Worm (Caenorhabditis elegans) whole organism, midembryonic: ENCODE data around the gene C37C3.17.

Source experiments
- T22C8.4 ChIP-seq: fragments of 200-800 bp; sonication (Bioruptor generic); IDR thresholded peaks from 2 replicates; pipeline ENCODE4 v1.3.6; 2022; ENCODE audit warnings: missing genetic modification characterization, missing compliant biosample characterization
- cog-1 ChIP-seq: sonication (generic microtip); optimal IDR thresholded peaks from 2 replicates; lab custom pipeline; 2016; ENCODE audit warnings: missing genetic modification characterization, missing compliant biosample characterization
- flt-1 ChIP-seq: fragments of 200-800 bp; sonication (Bioruptor generic); IDR thresholded peaks from 2 replicates; pipeline ENCODE4 v1.3.6; 2022; ENCODE audit warnings: missing genetic modification characterization, missing compliant biosample characterization
- klf-2 ChIP-seq: fragments of 200-800 bp; sonication (Bioruptor generic); conservative IDR thresholded peaks from 2 replicates; pipeline ENCODE4 v1.3.6; 2022; ENCODE audit warnings: missing genetic modification reagents, missing genetic modification characterization, missing compliant biosample characterization
- med-1 ChIP-seq: sonication (generic microtip); optimal IDR thresholded peaks from 2 replicates; lab custom pipeline; 2017; ENCODE audit warnings: missing genetic modification characterization, mild to moderate bottlenecking, missing compliant biosample characterization, antibody characterized with exemption, missing genetic modification reagents; ENCODE audit not compliant: insufficient read depth
- ref-1 ChIP-seq: fragments of 200-800 bp; sonication (Bioruptor generic); conservative IDR thresholded peaks from 2 replicates; pipeline ENCODE4 v1.3.6; 2022; ENCODE audit warnings: missing genetic modification reagents, missing genetic modification characterization, missing compliant biosample characterization
- tab-1 ChIP-seq: fragments of 200-800 bp; sonication (Bioruptor generic); IDR thresholded peaks from 2 replicates; pipeline ENCODE4 v1.3.6; 2022; ENCODE audit warnings: missing genetic modification characterization, missing compliant biosample characterization
- ztf-23 ChIP-seq: fragments of 200-800 bp; sonication (Bioruptor generic); IDR thresholded peaks from 2 replicates; pipeline ENCODE4 v1.3.6; 2022; ENCODE audit warnings: missing genetic modification reagents, missing genetic modification characterization, missing compliant biosample characterization
- ztf-29 ChIP-seq: fragments of 200-800 bp; sonication (Bioruptor generic); IDR thresholded peaks from 2 replicates; pipeline ENCODE4 v1.3.6; 2022; ENCODE audit warnings: missing genetic modification reagents, missing genetic modification characterization, missing compliant biosample characterization

Gene C37C3.17

DNA sequence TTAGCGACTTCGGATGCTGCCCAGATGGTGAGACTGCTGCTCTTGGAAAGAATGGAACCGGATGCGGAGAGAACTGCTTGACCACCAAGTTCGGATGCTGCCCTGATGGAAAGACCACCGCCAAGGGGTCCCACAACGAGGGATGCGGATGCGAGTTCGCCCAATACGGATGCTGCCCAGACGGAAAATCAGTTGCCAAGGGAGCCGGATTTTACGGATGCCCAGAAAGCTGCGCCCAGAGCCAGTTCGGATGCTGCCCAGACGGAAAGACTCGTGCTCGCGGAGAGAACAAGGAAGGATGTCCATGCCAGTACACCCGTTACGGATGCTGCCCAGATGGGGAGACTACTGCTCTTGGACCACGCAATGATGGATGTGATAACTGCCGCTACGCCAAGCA is 30.7 kb downstream of the C37C3.17 start:
- TF ChIP-seq flt-1 (no peak), klf-2 (GFP tag; lab: Robert Waterston, UW) (no peak), med-1 (no peak), T22C8.4 (no peak), ztf-23 (GFP tag; lab: Robert Waterston, UW) (no peak), ref-1 (GFP tag; lab: Robert Waterston, UW) (no peak), ztf-29 (no peak), cog-1 (no peak), tab-1 (GFP tag; lab: Robert Waterston, UW) (no peak)

DNA sequence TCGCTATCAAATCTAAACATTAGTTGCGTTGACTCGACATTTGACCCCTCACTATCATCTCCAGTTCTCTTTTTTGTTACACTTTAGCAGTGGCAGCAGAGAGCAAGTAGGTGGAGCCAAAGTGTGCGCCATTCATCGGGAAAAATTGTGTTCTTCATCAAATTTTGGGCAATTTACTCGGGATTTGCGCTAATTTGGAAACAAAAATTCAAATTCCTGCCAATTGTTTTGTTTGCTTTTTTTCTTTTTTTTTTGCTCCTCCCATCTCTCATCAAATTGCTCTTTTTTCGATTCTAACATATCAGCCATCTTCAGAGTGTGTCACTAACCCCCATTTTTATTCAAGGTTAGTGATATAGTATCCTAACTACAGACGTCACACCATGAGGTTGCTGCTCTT is 34.8 kb downstream of the C37C3.17 start, which contains the start of gene mig-6:
mig-6 (plus strand) TSS at position 301 of the 400 bp plus-strand sequence.
- TF ChIP-seq klf-2 (GFP tag; lab: Robert Waterston, UW) (no peak), tab-1 (GFP tag; lab: Robert Waterston, UW) (no peak)

DNA sequence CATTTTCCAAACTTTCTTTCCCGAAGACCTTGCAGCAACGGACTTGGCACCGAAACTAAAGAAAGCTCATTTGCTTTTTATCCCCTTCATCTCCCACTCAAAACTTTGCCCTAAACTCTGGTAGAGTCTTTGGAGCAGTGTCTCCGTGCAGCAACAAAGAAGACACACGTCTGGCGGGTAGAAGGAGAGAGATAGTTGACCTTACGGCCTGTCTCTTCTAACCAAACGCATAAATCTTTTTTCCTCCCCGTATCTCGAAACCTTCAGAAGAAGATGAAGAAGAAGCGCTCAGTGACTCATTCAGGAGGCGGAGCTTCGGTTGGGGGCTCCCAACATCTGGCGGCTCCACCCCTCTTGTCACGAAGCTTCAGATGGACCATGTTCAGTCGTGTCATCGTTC is 35.3 kb downstream of the C37C3.17 start:
- TF ChIP-seq klf-2 (GFP tag; lab: Robert Waterston, UW) (no peak), ztf-23 (GFP tag; lab: Robert Waterston, UW) (no peak), T22C8.4 (no peak), ztf-29 (no peak), tab-1 (GFP tag; lab: Robert Waterston, UW) (no peak), med-1 (no peak), ref-1 (GFP tag; lab: Robert Waterston, UW) (no peak), cog-1 (no peak), flt-1 (no peak)

DNA sequence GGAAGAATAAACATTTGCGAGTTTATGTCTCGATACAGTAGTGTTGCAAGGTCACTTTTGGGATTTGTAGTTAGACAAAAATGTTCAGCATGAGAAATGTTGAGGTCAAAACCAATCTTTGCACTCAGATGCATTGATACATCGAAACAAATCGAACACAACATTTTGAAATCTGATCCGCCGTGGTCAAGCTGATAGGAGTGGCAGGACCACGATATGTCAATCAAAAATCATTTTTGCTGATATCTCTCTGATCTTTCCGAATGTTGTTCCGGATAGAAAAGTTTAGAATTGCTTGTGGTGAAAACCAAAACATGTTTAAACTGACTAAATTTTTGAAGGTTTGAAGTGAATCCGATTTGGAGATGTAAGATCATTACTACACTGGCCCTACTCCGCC is 35.9 kb downstream of the C37C3.17 start:
- TF ChIP-seq T22C8.4 (no peak), klf-2 (GFP tag; lab: Robert Waterston, UW) (no peak), flt-1 (no peak)

DNA sequence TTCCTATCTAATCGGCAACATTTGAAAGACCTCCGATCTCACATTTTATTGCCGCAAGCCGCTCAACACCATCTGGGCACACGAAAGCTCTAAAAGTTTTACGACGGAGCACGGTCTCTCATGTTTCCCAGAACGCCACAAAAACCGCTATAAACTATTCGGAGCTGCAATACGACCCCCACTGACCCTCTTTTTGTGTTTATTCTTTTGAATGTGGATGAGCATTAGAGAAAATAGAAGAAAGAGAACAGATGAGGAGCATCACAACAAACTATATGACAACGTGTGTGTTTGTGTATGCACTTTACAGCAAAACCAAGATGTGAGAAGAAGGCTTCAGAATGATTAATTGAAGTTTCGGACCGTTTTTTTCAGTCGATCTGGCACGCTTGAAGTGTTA is 37.6 kb downstream of the C37C3.17 start:
- no peak for TF ChIP-seq tab-1 (GFP tag; lab: Robert Waterston, UW)
- TF ChIP-seq klf-2 (GFP tag; lab: Robert Waterston, UW): no peak
- no peak for TF ChIP-seq flt-1
- TF ChIP-seq T22C8.4: no peak
- no peak for TF ChIP-seq ztf-29
- no peak for TF ChIP-seq cog-1
- no peak for TF ChIP-seq med-1
- TF ChIP-seq ztf-23 (GFP tag; lab: Robert Waterston, UW): no peak
- no peak for TF ChIP-seq ref-1 (GFP tag; lab: Robert Waterston, UW)

DNA sequence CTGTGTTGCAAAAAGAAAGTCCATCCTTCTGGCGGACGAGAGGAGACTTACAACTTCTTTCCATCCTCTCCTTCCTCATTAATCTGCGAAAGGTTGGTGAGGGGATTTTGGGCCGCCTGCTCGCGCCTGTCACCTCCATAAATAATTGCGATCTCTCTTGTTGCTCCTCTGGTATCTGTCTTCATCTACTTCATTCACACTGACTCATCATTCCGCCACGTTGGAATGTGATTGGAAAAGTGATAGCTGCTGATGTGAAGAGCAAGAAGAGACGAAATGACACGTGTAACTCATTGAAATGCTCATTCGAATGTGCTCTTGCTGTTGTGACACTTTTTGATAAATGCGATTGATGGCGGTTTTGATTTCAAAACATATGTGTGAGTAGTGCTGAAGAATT is 39.0 kb downstream of the C37C3.17 start:
- TF ChIP-seq ref-1 (GFP tag; lab: Robert Waterston, UW): no peak
- TF ChIP-seq med-1: no peak
- TF ChIP-seq T22C8.4: no peak
- TF ChIP-seq tab-1 (GFP tag; lab: Robert Waterston, UW): no peak
- no peak for TF ChIP-seq ztf-23 (GFP tag; lab: Robert Waterston, UW)
- TF ChIP-seq cog-1: no peak
- no peak for TF ChIP-seq ztf-29
- TF ChIP-seq klf-2 (GFP tag; lab: Robert Waterston, UW): no peak
- no peak for TF ChIP-seq flt-1

DNA sequence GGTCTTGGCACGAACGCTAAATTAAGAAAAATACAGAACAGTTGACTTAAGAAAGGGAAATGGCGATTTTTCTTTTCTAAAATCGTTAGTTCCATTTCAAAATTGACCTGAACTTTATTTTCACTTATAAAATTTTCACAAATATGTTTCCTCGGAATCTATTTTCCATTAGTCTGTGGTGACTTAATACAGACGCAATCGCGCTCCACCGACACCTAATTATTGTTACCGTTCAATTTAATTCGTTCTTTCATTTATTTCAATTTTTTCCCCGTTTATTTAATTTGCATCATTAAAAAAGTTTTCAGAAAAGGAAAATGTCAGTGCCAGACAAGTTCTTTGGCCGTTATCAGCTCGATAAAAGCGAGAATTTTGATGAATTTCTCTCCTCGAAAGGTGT is 41.4 kb downstream of the C37C3.17 start, which contains the start of gene lbp-4:
lbp-4 (plus strand) TSS at position 309 of the 400 bp plus-strand sequence.
- TF ChIP-seq ref-1 (GFP tag; lab: Robert Waterston, UW) (no peak), flt-1 (no peak), ztf-23 (GFP tag; lab: Robert Waterston, UW) (no peak), klf-2 (GFP tag; lab: Robert Waterston, UW) (no peak), med-1 (no peak), ztf-29 (no peak), cog-1 (no peak), tab-1 (GFP tag; lab: Robert Waterston, UW) (no peak), T22C8.4 (no peak)

DNA sequence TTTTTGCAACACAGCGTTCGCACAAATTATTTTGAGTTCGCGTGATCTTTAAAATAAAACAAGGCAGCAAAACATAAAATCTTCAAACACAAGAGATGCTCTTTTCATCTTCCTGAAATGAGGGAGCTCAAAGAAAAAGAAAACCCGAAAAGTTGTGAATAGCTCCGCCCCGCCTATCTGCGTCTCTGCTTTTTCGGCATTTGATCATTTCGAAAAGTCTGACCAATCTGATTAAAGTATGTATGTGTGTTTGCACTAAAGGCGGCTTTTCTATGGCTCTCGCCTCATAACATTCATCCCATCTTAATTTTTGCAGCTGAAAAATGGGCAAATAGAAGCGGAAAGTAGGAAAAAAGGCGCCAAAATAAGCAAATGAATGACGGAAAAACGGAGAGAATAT is 42.1 kb downstream of the C37C3.17 start:
- TF ChIP-seq ztf-29: no peak
- no peak for TF ChIP-seq klf-2 (GFP tag; lab: Robert Waterston, UW)
- TF ChIP-seq flt-1: no peak
- no peak for TF ChIP-seq ztf-23 (GFP tag; lab: Robert Waterston, UW)
- no peak for TF ChIP-seq T22C8.4
- no peak for TF ChIP-seq med-1
- no peak for TF ChIP-seq ref-1 (GFP tag; lab: Robert Waterston, UW)
- TF ChIP-seq cog-1: no peak
- no peak for TF ChIP-seq tab-1 (GFP tag; lab: Robert Waterston, UW)

DNA sequence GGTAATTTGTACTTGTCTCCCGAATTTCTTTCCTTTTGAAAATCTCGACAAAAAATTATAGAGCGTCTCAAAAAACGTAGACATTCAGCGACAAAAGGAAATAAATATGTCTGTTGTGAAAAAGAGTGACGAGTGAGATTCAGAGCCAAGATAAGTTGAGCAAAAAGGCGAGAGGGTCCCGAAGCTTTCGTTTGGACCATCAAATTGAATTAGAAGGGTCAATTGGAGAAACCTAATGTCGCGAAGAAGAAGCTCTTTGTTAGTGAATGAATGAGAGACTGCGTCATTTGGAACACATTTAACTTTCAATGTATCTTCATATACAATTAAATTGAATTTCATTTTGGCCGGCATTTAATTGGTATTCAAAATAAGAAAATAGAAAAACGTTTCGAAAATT is 45.2 kb downstream of the C37C3.17 start:
- no peak for TF ChIP-seq tab-1 (GFP tag; lab: Robert Waterston, UW)
- no peak for TF ChIP-seq ztf-23 (GFP tag; lab: Robert Waterston, UW)
- no peak for TF ChIP-seq ref-1 (GFP tag; lab: Robert Waterston, UW)
- no peak for TF ChIP-seq klf-2 (GFP tag; lab: Robert Waterston, UW)
- no peak for TF ChIP-seq T22C8.4
- TF ChIP-seq cog-1: no peak
- TF ChIP-seq flt-1: no peak
- no peak for TF ChIP-seq ztf-29

DNA sequence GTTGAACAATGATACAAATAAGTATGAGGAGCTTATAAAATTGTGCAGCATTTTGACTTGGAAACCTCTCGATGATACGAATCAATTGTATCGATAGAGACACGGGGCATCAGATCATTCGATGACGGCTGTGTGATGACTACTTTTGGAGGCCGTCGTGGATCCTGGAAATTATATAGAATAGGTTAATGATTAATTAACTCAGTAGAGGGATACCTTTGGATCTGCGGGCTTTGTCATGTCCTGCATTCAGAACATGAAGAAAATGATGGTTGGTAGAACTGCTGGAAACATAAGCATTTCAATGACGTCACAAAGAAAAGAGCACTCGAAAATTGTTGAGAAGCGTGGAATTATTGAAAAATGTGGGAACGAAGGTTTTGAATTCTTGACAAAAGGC is 47.1 kb downstream of the C37C3.17 start, which contains the start of gene ZK742.6:
ZK742.6 (minus strand) TSS at position 342 of the 400 bp plus-strand sequence.
- TF ChIP-seq ztf-29 (no peak), T22C8.4 (no peak), cog-1 (no peak), ztf-23 (GFP tag; lab: Robert Waterston, UW) (no peak), flt-1 (no peak), tab-1 (GFP tag; lab: Robert Waterston, UW) (no peak), med-1 (no peak), klf-2 (GFP tag; lab: Robert Waterston, UW) (no peak), ref-1 (GFP tag; lab: Robert Waterston, UW) (no peak)

DNA sequence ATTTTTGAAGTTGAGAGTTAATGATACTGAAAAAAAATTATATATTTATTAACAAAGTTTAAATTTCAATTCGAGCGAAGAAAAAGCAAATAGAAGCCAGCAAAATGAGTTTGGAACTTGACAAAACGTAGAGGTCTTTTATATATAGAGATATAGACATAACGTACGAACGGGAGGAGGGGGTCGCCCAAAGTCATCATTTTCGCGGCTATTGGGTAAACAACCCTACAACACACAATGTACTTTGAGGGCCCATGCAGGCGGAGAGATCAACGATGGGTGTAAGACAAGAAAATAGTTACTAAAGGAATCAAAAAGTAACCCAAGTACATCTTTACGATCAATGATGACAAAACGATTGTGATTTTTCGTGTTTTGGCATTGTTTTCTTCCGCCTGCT is 49.9 kb downstream of the C37C3.17 start, which contains the start of gene ZK742.4:
ZK742.4 (minus strand) TSS at position 35 of the 400 bp plus-strand sequence.
- no peak for TF ChIP-seq ztf-23 (GFP tag; lab: Robert Waterston, UW)
- no peak for TF ChIP-seq ref-1 (GFP tag; lab: Robert Waterston, UW)
- no peak for TF ChIP-seq cog-1
- TF ChIP-seq klf-2 (GFP tag; lab: Robert Waterston, UW): no peak
- TF ChIP-seq ztf-29: no peak
- TF ChIP-seq T22C8.4: no peak
- TF ChIP-seq flt-1: no peak
- no peak for TF ChIP-seq med-1
- TF ChIP-seq tab-1 (GFP tag; lab: Robert Waterston, UW): no peak
